Worm (Caenorhabditis elegans) whole organism, early embryonic: ENCODE data around the gene acs-6.

Experiments used
- ama-1 ChIP-seq: fragments of 150-350 bp; optimal IDR thresholded peaks from 2 replicates; lab custom pipeline; 2014
- pes-1 ChIP-seq: fragments of 200-800 bp; sonication (Bioruptor generic); IDR thresholded peaks from 2 replicates; pipeline ENCODE4 v1.3.6; 2022; ENCODE audit warnings: missing genetic modification reagents, missing genetic modification characterization, missing compliant biosample characterization

DNA sequence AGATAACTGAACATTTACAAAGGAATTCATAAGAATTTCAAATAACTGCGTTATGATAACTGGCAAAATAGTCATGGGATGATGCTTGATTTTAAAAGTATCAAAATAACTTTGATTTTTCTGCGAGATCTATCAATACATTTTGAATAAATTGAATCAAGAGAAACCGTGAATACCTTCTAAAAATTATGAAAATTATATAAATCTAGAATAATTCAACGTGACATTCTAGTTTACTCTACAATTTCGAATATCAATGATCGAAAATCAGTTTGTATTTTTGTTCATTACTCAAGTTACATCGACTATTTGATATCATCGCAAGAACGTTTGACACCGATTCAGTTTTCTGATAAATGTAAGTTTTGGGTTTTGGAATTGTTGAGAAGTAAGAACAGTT, at the start of gene acs-6:
- no peak for TF ChIP-seq pes-1 (GFP tag; lab: Robert Waterston, UW)
- TF ChIP-seq ama-1 (lab: Kevin White, UChicago) = no peak
